Fruit fly (Drosophila melanogaster) whole organism, adult: ENCODE measurements around the gene shd.

Source experiments
- CG11617 ChIP-seq: fragments of 200-800 bp; sonication (Bioruptor generic); optimal IDR thresholded peaks from 2 replicates; lab custom pipeline; 2017; ENCODE audit warnings: mild to moderate bottlenecking, missing biosample characterization, missing genetic modification reagents, missing genetic modification characterization
- CG12768 ChIP-seq: fragments of 200-800 bp; sonication (Bioruptor generic); optimal IDR thresholded peaks from 2 replicates; lab custom pipeline; 2017; ENCODE audit warnings: missing biosample characterization, missing genetic modification characterization, mild to moderate bottlenecking, moderate library complexity, missing genetic modification reagents
- CG14711 ChIP-seq: fragments of 200-800 bp; sonication (Bioruptor generic); optimal IDR thresholded peaks from 2 replicates; lab custom pipeline; 2018; ENCODE audit warnings: missing biosample characterization, mild to moderate bottlenecking, missing genetic modification characterization, moderate library complexity
- CG1620 ChIP-seq: fragments of 200-800 bp; sonication (Bioruptor generic); optimal IDR thresholded peaks from 2 replicates; lab custom pipeline; 2016; ENCODE audit warnings: missing biosample characterization, missing genetic modification characterization
- CG5204 ChIP-seq: fragments of 200-800 bp; sonication (Bioruptor generic); optimal IDR thresholded peaks from 2 replicates; lab custom pipeline; 2016; ENCODE audit warnings: missing biosample characterization, missing genetic modification characterization
- CG7045 ChIP-seq: fragments of 200-800 bp; sonication (Bioruptor generic); optimal IDR thresholded peaks from 2 replicates; lab custom pipeline; 2017; ENCODE audit warnings: missing biosample characterization, mild to moderate bottlenecking, missing genetic modification characterization
- Hr96 ChIP-seq: fragments of 200-800 bp; sonication (Bioruptor generic); optimal IDR thresholded peaks from 2 replicates; lab custom pipeline; 2016; ENCODE audit warnings: missing biosample characterization, missing genetic modification characterization
- Mnt ChIP-seq: fragments of 200-800 bp; sonication (Bioruptor generic); optimal IDR thresholded peaks from 2 replicates; lab custom pipeline; 2016; ENCODE audit warnings: missing biosample characterization, mild to moderate bottlenecking, missing genetic modification characterization
- cic ChIP-seq: fragments of 200-800 bp; sonication (Bioruptor generic); optimal IDR thresholded peaks from 2 replicates; lab custom pipeline; 2017; ENCODE audit warnings: missing biosample characterization, mild to moderate bottlenecking, missing genetic modification characterization, moderate library complexity
- kay ChIP-seq: fragments of 200-800 bp; sonication (Bioruptor generic); peaks from one replicate; lab custom pipeline; 2016; ENCODE audit warnings: missing biosample characterization, missing genetic modification characterization, borderline replicate concordance
- ovo ChIP-seq: fragments of 200-800 bp; sonication (Bioruptor generic); optimal IDR thresholded peaks from 2 replicates; lab custom pipeline; 2016; ENCODE audit warnings: missing biosample characterization, missing genetic modification characterization
- tj ChIP-seq: fragments of 200-800 bp; sonication (Bioruptor generic); optimal IDR thresholded peaks from 3 replicates; lab custom pipeline; 2017; ENCODE audit warnings: missing biosample characterization, mild to moderate bottlenecking, missing genetic modification characterization, moderate library complexity
- toe ChIP-seq: fragments of 200-800 bp; sonication (Bioruptor generic); optimal IDR thresholded peaks from 2 replicates; lab custom pipeline; 2016; ENCODE audit warnings: missing biosample characterization, missing genetic modification characterization

dm6 chr3L:14607620-14608019 is 6.6 kb upstream of the shd start:
- TF ChIP-seq kay (GFP tag; lab: Kevin White, UChicago): no peak
- TF ChIP-seq ovo (GFP tag; lab: Kevin White, UChicago): no peak
- no peak for TF ChIP-seq CG7045
- TF ChIP-seq CG1620: no peak
- no peak for TF ChIP-seq CG5204 (GFP tag; lab: Kevin White, UChicago)
- no peak for TF ChIP-seq CG12768
- no peak for TF ChIP-seq CG14711 (tag; lab: Kevin White, UChicago)
- no peak for TF ChIP-seq tj (GFP tag; lab: Kevin White, UChicago)
- no peak for TF ChIP-seq cic
- TF ChIP-seq toe (GFP tag; lab: Kevin White, UChicago): peak; percentile 12
- no peak for TF ChIP-seq CG11617 (GFP tag; lab: Kevin White, UChicago)
- no peak for TF ChIP-seq Hr96 (GFP tag; lab: Kevin White, UChicago)
- no peak for TF ChIP-seq Mnt (GFP tag; lab: Kevin White, UChicago)
